Fruit fly (Drosophila melanogaster) whole organism, embryonic: ENCODE measurements around the gene RabGGTa.

ENCODE experiments used
- Blimp-1 ChIP-seq: fragments of 200-800 bp; sonication (Bioruptor generic); optimal IDR thresholded peaks from 3 replicates; lab custom pipeline; 2018; ENCODE audit warnings: missing biosample characterization, missing genetic modification characterization, mild to moderate bottlenecking, moderate library complexity, missing genetic modification reagents
- CG10543 ChIP-seq: fragments of 200-800 bp; sonication (Bioruptor generic); optimal IDR thresholded peaks from 3 replicates; lab custom pipeline; 2017; ENCODE audit warnings: missing biosample characterization, mild to moderate bottlenecking, missing genetic modification characterization, moderate library complexity
- Lim3 ChIP-seq: fragments of 200-800 bp; sonication (Bioruptor generic); IDR thresholded peaks from 2 replicates; pipeline ENCODE4 v1.3.6; 2022; ENCODE audit warnings: missing biosample characterization, missing genetic modification characterization
- aop ChIP-seq: fragments of 200-800 bp; sonication (Bioruptor generic); IDR thresholded peaks from 2 replicates; pipeline ENCODE4 v1.3.6; 2022; ENCODE audit warnings: missing biosample characterization, missing genetic modification characterization
- bigmax ChIP-seq: fragments of 200-800 bp; sonication (Bioruptor generic); optimal IDR thresholded peaks from 2 replicates; lab custom pipeline; 2018; ENCODE audit warnings: missing biosample characterization, mild to moderate bottlenecking, missing genetic modification characterization
- tup ChIP-seq: fragments of 200-800 bp; sonication (Bioruptor generic); optimal IDR thresholded peaks from 2 replicates; lab custom pipeline; 2016; ENCODE audit warnings: missing biosample characterization, mild to moderate bottlenecking, missing genetic modification characterization, moderate library complexity
- z ChIP-seq: fragments of 200-800 bp; sonication (Bioruptor generic); IDR thresholded peaks from 3 replicates; pipeline ENCODE4 v1.3.6; 2022; ENCODE audit warnings: missing biosample characterization, missing genetic modification characterization

DNA sequence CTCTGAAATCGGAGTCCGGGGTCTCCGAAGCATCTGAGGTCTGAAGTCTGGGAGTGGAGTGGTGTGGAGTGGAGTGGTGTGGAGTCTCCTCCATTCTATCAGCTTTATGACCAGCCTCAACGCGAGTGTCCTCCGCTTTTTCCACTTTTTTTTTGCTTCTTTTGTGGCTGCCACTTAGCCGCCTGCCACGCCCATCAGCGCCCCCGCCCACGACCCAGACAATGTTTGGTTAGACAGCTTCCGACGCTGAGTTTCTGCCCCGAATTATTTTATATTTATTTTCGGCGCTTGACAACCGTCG is 47.4 kb upstream of the RabGGTa start:
- TF ChIP-seq z (GFP tag; lab: Robert Waterston, UW) = no peak
- no peak for TF ChIP-seq bigmax
- no peak for TF ChIP-seq Lim3 (GFP tag; lab: Robert Waterston, UW)
- no peak for TF ChIP-seq CG10543 (GFP tag; lab: Kevin White, UChicago)
- TF ChIP-seq aop (GFP tag; lab: Robert Waterston, UW) = no peak
- TF ChIP-seq tup (GFP tag; lab: Kevin White, UChicago) = no peak
- TF ChIP-seq Blimp-1 (GFP tag; lab: Kevin White, UChicago) = no peak
